Worm (Caenorhabditis elegans) whole organism, young adult: Measurements from ENCODE around the gene cdk-4.

Source experiments
- B0336.3 ChIP-seq: fragments of 200-800 bp; sonication (Bioruptor generic); IDR thresholded peaks from 2 replicates; pipeline ENCODE4 v1.3.6; 2022; ENCODE audit warnings: missing genetic modification characterization, missing compliant biosample characterization
- F52B5.7 ChIP-seq: sonication (generic microtip); optimal IDR thresholded peaks from 2 replicates; lab custom pipeline; 2016; ENCODE audit warnings: mild to moderate bottlenecking, missing genetic modification characterization, missing compliant biosample characterization
- F55B11.4 ChIP-seq: sonication (generic microtip); optimal IDR thresholded peaks from 2 replicates; lab custom pipeline; 2016; ENCODE audit warnings: missing compliant biosample characterization, missing genetic modification characterization, borderline replicate concordance; ENCODE audit not compliant: insufficient read depth
- K12H6.12 ChIP-seq: fragments of 200-800 bp; sonication (Bioruptor generic); optimal IDR thresholded peaks from 2 replicates; lab custom pipeline; 2018; ENCODE audit warnings: mild to moderate bottlenecking, missing genetic modification characterization, missing compliant biosample characterization
- Y53G8AR.9 ChIP-seq: fragments of 200-800 bp; sonication (Bioruptor generic); conservative IDR thresholded peaks from 2 replicates; pipeline ENCODE4 v1.3.6; 2022; ENCODE audit warnings: missing genetic modification reagents, missing genetic modification characterization, missing compliant biosample characterization
- aptf-2 ChIP-seq: fragments of 200-800 bp; sonication (Bioruptor generic); conservative IDR thresholded peaks from 2 replicates; pipeline ENCODE4 v1.3.6; 2022; ENCODE audit warnings: missing genetic modification reagents, missing genetic modification characterization, missing compliant biosample characterization
- aptf-3 ChIP-seq: fragments of 200-800 bp; sonication (Bioruptor generic); IDR thresholded peaks from 2 replicates; pipeline ENCODE4 v1.3.6; 2022; ENCODE audit warnings: missing genetic modification characterization, missing compliant biosample characterization
- athp-1 ChIP-seq: sonication (generic microtip); optimal IDR thresholded peaks from 2 replicates; lab custom pipeline; 2017; ENCODE audit warnings: mild to moderate bottlenecking, missing genetic modification characterization, missing compliant biosample characterization
- cebp-1 ChIP-seq, 2 experiments: fragments of 200-800 bp in 1 of 2; sonication (Bioruptor generic) in 1 of 2; sonication (generic microtip) in 1 of 2; IDR thresholded peaks in 1 of 2; optimal IDR thresholded peaks in 1 of 2; 2 replicates each; pipeline versions ENCODE4 v1.3.6 to Lab custom; 2017 to 2022; ENCODE audit warnings: missing compliant biosample characterization in 2 of 2, missing genetic modification characterization in 2 of 2, mild to moderate bottlenecking in 1 of 2, missing genetic modification reagents in 1 of 2, moderate library complexity in 1 of 2
- ceh-100 ChIP-seq: fragments of 200-800 bp; sonication (Bioruptor generic); IDR thresholded peaks from 2 replicates; pipeline ENCODE4 v1.3.6; 2022; ENCODE audit warnings: missing genetic modification reagents, missing genetic modification characterization, missing compliant biosample characterization
- egrh-3 ChIP-seq: fragments of 200-800 bp; sonication (Bioruptor generic); IDR thresholded peaks from 2 replicates; pipeline ENCODE4 v1.3.6; 2022; ENCODE audit warnings: missing genetic modification reagents, missing genetic modification characterization, missing compliant biosample characterization
- fkh-3 ChIP-seq: sonication (generic microtip); optimal IDR thresholded peaks from 2 replicates; lab custom pipeline; 2016; ENCODE audit warnings: mild to moderate bottlenecking, missing genetic modification characterization, missing compliant biosample characterization
- let-607 ChIP-seq, 2 experiments: fragments of 200-800 bp in 1 of 2; sonication (Bioruptor generic) in 1 of 2; sonication (generic microtip) in 1 of 2; optimal IDR thresholded peaks; 2 replicates each; lab custom pipeline; 2016 to 2018; ENCODE audit warnings: mild to moderate bottlenecking in 2 of 2, missing compliant biosample characterization in 2 of 2, missing genetic modification characterization in 2 of 2, moderate library complexity in 2 of 2, missing genotype in 1 of 2
- lin-26 ChIP-seq: fragments of 200-800 bp; sonication (Bioruptor generic); IDR thresholded peaks from 2 replicates; pipeline ENCODE4 v1.3.6; 2022; ENCODE audit warnings: missing genetic modification reagents, missing genetic modification characterization, missing compliant biosample characterization
- lin-40 ChIP-seq: sonication (generic microtip); optimal IDR thresholded peaks from 2 replicates; lab custom pipeline; 2016; ENCODE audit warnings: missing genetic modification characterization, mild to moderate bottlenecking, missing compliant biosample characterization, missing genotype, missing genetic modification reagents
- lsl-1 ChIP-seq: fragments of 200-800 bp; sonication (Bioruptor generic); optimal IDR thresholded peaks from 2 replicates; lab custom pipeline; 2018; ENCODE audit warnings: mild to moderate bottlenecking, missing genetic modification characterization, moderate library complexity, missing compliant biosample characterization
- nfya-2 ChIP-seq: fragments of 200-800 bp; sonication (Bioruptor generic); IDR thresholded peaks from 2 replicates; pipeline ENCODE4 v1.3.6; 2022; ENCODE audit warnings: missing genetic modification reagents, missing genetic modification characterization, missing compliant biosample characterization
- nhr-120 ChIP-seq: fragments of 200-800 bp; sonication (Bioruptor generic); IDR thresholded peaks from 2 replicates; pipeline ENCODE4 v1.3.6; 2022; ENCODE audit warnings: missing genetic modification characterization, missing compliant biosample characterization
- nhr-80 ChIP-seq: sonication (generic microtip); optimal IDR thresholded peaks from 2 replicates; lab custom pipeline; 2016; ENCODE audit warnings: missing genetic modification characterization, missing compliant biosample characterization
- repo-1 ChIP-seq: sonication (generic microtip); optimal IDR thresholded peaks from 2 replicates; lab custom pipeline; 2017; ENCODE audit warnings: mild to moderate bottlenecking, missing genetic modification characterization, missing compliant biosample characterization
- snpc-3.4 ChIP-seq: sonication (generic microtip); optimal IDR thresholded peaks from 2 replicates; lab custom pipeline; 2017; ENCODE audit warnings: missing genetic modification characterization, mild to moderate bottlenecking, missing compliant biosample characterization, antibody characterized with exemption, moderate library complexity, missing genotype, missing genetic modification reagents
- zfh-2 ChIP-seq: fragments of 200-800 bp; sonication (Bioruptor generic); conservative IDR thresholded peaks from 2 replicates; pipeline ENCODE4 v1.3.6; 2022; ENCODE audit warnings: missing genetic modification reagents, missing genetic modification characterization, missing compliant biosample characterization
- zim-3 ChIP-seq: sonication (generic microtip); optimal IDR thresholded peaks from 2 replicates; lab custom pipeline; 2017; ENCODE audit warnings: mild to moderate bottlenecking, missing genetic modification characterization, moderate library complexity, missing compliant biosample characterization
- ztf-26 ChIP-seq: sonication (generic microtip); optimal IDR thresholded peaks from 2 replicates; lab custom pipeline; 2017; ENCODE audit warnings: missing genetic modification characterization, missing compliant biosample characterization

cdk-4 gene

ce11 chrX:13469047-13469633, 49.6 kb downstream of the cdk-4 start, which contains the start of gene col-184:
Gene col-184 (plus strand): TSS chrX:13469455.
- peak; percentile 25 for TF ChIP-seq zim-3
- TF ChIP-seq lin-40 (tag; lab: Kevin White, UChicago): peak; percentile 55
- TF ChIP-seq F55B11.4 (tag; lab: Kevin White, UChicago): no peak
- TF ChIP-seq F52B5.7 (tag; lab: Kevin White, UChicago): no peak
- no peak for TF ChIP-seq K12H6.12 (tag; lab: Kevin White, UChicago)
- TF ChIP-seq cebp-1 (GFP tag; IDR thresholded peaks at IDR 0.05; lab: Robert Waterston, UW): no peak
- TF ChIP-seq cebp-1 (tag; optimal IDR thresholded peaks at IDR 0.05; lab: Kevin White, UChicago): no peak
- TF ChIP-seq let-607 (tag; optimal IDR thresholded peaks at IDR 0.05; lab: Kevin White, UChicago): no peak
- TF ChIP-seq lin-26 (GFP tag; lab: Robert Waterston, UW): no peak
- no peak for TF ChIP-seq repo-1 (tag; lab: Kevin White, UChicago)
- TF ChIP-seq Y53G8AR.9 (GFP tag; lab: Robert Waterston, UW): no peak
- peak; percentile 50 for TF ChIP-seq ztf-26 (tag; lab: Kevin White, UChicago)
- no peak for TF ChIP-seq athp-1 (tag; lab: Kevin White, UChicago)

ce11 chrX:13466926-13467866, 51.5 kb downstream of the cdk-4 start, which contains the start of gene col-183:
Gene col-183 (minus strand): TSS chrX:13467764.
- TF ChIP-seq nhr-80 (tag; lab: Kevin White, UChicago) (no peak), athp-1 (tag; lab: Kevin White, UChicago) (no peak), nfya-2 (no peak), lsl-1 (GFP tag; lab: Kevin White, UChicago) (no peak), aptf-3 (GFP tag; lab: Robert Waterston, UW) (no peak), aptf-2 (GFP tag; lab: Robert Waterston, UW) (no peak), egrh-3 (GFP tag; lab: Robert Waterston, UW) (peak; percentile 92), nhr-120 (GFP tag; lab: Robert Waterston, UW) (no peak), B0336.3 (GFP tag; lab: Robert Waterston, UW) (no peak), fkh-3 (no peak), snpc-3.4 (tag; lab: Kevin White, UChicago) (no peak), ceh-100 (GFP tag; lab: Robert Waterston, UW) (no peak), zfh-2 (GFP tag; lab: Robert Waterston, UW) (peak; percentile 91)
